Fruit fly (Drosophila melanogaster): ENCODE measurements around the gene wol.

Gene wol

DNA sequence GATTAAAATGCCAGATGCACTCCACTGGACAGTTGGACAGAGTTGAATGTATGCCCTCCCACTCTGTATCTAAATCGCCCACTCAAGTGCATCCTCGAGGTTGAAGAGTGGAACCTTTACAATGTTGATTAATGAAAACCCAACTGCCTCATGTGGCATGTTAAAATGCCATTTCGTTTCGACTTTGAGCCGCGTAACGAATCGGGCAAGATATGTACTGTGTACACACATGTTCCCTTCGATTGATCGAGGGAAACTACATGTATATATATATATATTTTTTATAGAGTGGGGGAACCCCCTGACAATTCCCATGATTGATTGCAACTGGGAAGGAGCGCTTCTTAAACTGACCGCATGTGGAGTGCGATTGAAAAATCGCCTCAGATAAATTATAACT lies 14.7 kb downstream of the wol start:
- TF ChIP-seq CG34367 (tag; optimal IDR thresholded peaks at IDR 0.05) (no peak), fd96Ca (GFP tag; IDR thresholded peaks at IDR 0.05) (no peak), EcR (GFP tag; optimal IDR thresholded peaks at IDR 0.05) (no peak), CG8159 (tag; optimal IDR thresholded peaks at IDR 0.05) (no peak), CG14655 (GFP tag; optimal IDR thresholded peaks at IDR 0.05) (no peak), CG13204 (GFP tag; optimal IDR thresholded peaks at IDR 0.05) (no peak), CG10348 (GFP tag; IDR thresholded peaks at IDR 0.05) (no peak), Snoo (tag; optimal IDR thresholded peaks at IDR 0.05) (no peak), CG15710 (tag; optimal IDR thresholded peaks at IDR 0.05) (no peak), rn (GFP tag; IDR thresholded peaks at IDR 0.05) (no peak), CG9948 (tag; optimal IDR thresholded peaks at IDR 0.05) (no peak), gl (tag; optimal IDR thresholded peaks at IDR 0.05) (no peak), Pif1A (GFP tag; optimal IDR thresholded peaks at IDR 0.05) (no peak), CG4496 (GFP tag; IDR thresholded peaks at IDR 0.05) (no peak)

- TF ChIP-seq CG15710 (tag; optimal IDR thresholded peaks at IDR 0.05) (no peak), gl (tag; optimal IDR thresholded peaks at IDR 0.05) (no peak), CG10348 (GFP tag; IDR thresholded peaks at IDR 0.05) (no peak), EcR (GFP tag; optimal IDR thresholded peaks at IDR 0.05) (peak; percentile 87), CG14655 (GFP tag; optimal IDR thresholded peaks at IDR 0.05) (no peak), fd96Ca (GFP tag; IDR thresholded peaks at IDR 0.05) (no peak), CG4496 (GFP tag; IDR thresholded peaks at IDR 0.05) (no peak)
Observed at dm6 chr2L:8286595-8286994, 16.2 kb downstream of the wol start.

dm6 chr2L:8284913-8285619 lies 17.7 kb downstream of the wol start:
- no peak for TF ChIP-seq Snoo (tag; optimal IDR thresholded peaks at IDR 0.05)
- no peak for TF ChIP-seq CG4496 (GFP tag; IDR thresholded peaks at IDR 0.05)
- TF ChIP-seq rn (GFP tag; IDR thresholded peaks at IDR 0.05): no peak
- no peak for TF ChIP-seq CG13204 (GFP tag; optimal IDR thresholded peaks at IDR 0.05)
- no peak for TF ChIP-seq D1 (tag; optimal IDR thresholded peaks at IDR 0.05)
- TF ChIP-seq Pif1B (GFP tag; optimal IDR thresholded peaks at IDR 0.05): no peak
- no peak for TF ChIP-seq CG8159 (tag; optimal IDR thresholded peaks at IDR 0.05)
- TF ChIP-seq CG8301 (tag; optimal IDR thresholded peaks at IDR 0.05): no peak
- no peak for TF ChIP-seq CG14655 (GFP tag; optimal IDR thresholded peaks at IDR 0.05)
- no peak for TF ChIP-seq Pif1A (GFP tag; optimal IDR thresholded peaks at IDR 0.05)
- TF ChIP-seq CG9948 (tag; optimal IDR thresholded peaks at IDR 0.05): no peak
- TF ChIP-seq gl (tag; optimal IDR thresholded peaks at IDR 0.05): no peak
- no peak for TF ChIP-seq fd96Ca (GFP tag; IDR thresholded peaks at IDR 0.05)
- no peak for TF ChIP-seq CG17806 (tag; optimal IDR thresholded peaks at IDR 0.05)
- no peak for TF ChIP-seq CG15710 (tag; optimal IDR thresholded peaks at IDR 0.05)
- TF ChIP-seq CG34367 (tag; optimal IDR thresholded peaks at IDR 0.05): no peak
- no peak for TF ChIP-seq EcR (GFP tag; optimal IDR thresholded peaks at IDR 0.05)
- no peak for TF ChIP-seq CG12605 (GFP tag; IDR thresholded peaks at IDR 0.05)
- no peak for TF ChIP-seq Ets98B (GFP tag; IDR thresholded peaks at IDR 0.05)

DNA sequence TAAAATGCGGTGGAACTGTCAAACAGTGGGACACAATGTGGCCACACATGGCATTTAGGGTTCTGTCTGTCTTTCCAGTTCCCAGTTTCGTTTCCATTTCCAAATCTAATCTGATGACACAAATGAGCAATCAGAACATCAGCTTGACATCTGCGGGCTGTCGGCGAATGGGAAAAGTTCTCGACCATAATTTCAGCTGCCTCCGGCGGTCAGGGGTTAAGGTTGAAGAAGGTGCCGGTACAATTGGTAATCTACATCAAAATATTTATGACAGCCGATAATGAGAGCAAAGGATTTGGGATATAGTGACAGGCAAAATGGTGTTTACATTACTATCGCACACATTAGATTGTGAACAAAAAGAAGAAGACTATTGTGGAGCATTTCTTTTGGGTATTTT lies 20.9 kb downstream of the wol start:
- TF ChIP-seq CG10348 (GFP tag; IDR thresholded peaks at IDR 0.05): no peak
- TF ChIP-seq fd96Ca (GFP tag; IDR thresholded peaks at IDR 0.05): no peak
- TF ChIP-seq D1 (tag; optimal IDR thresholded peaks at IDR 0.05): no peak
- no peak for TF ChIP-seq CG12605 (GFP tag; IDR thresholded peaks at IDR 0.05)
- no peak for TF ChIP-seq Pif1B (GFP tag; optimal IDR thresholded peaks at IDR 0.05)
- TF ChIP-seq CG15710 (tag; optimal IDR thresholded peaks at IDR 0.05): no peak
- TF ChIP-seq rn (GFP tag; IDR thresholded peaks at IDR 0.05): no peak
- no peak for TF ChIP-seq CG4496 (GFP tag; IDR thresholded peaks at IDR 0.05)
- TF ChIP-seq EcR (GFP tag; optimal IDR thresholded peaks at IDR 0.05): no peak
- no peak for TF ChIP-seq Pif1A (GFP tag; optimal IDR thresholded peaks at IDR 0.05)
- no peak for TF ChIP-seq gl (tag; optimal IDR thresholded peaks at IDR 0.05)
- no peak for TF ChIP-seq CG13204 (GFP tag; optimal IDR thresholded peaks at IDR 0.05)
- TF ChIP-seq CG32121 (GFP tag; IDR thresholded peaks at IDR 0.05): no peak
- TF ChIP-seq Ets98B (GFP tag; IDR thresholded peaks at IDR 0.05): no peak

DNA sequence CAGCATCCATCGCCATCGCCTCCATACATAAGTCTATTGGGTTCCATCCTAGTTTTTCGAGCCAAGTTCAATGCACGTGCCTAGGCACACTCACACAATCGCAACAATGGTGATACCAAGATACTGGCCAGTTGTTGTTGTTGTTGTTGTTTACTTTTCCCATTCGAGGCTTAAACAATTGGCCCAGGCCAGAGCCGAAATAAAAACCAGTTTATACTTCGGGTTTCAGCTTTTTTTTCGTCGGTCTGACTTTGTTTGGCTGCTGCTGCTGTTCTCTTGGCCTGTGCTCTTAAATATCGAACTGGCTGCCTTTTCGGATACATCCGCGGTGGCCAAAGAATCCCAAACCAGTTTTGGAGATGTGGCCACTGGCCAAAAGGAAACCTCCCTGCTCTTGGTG lies 22.6 kb downstream of the wol start:
- TF ChIP-seq rn (GFP tag; IDR thresholded peaks at IDR 0.05) (no peak), EcR (GFP tag; optimal IDR thresholded peaks at IDR 0.05) (peak; percentile 90), CG12605 (GFP tag; IDR thresholded peaks at IDR 0.05) (no peak), fd96Ca (GFP tag; IDR thresholded peaks at IDR 0.05) (no peak)

DNA sequence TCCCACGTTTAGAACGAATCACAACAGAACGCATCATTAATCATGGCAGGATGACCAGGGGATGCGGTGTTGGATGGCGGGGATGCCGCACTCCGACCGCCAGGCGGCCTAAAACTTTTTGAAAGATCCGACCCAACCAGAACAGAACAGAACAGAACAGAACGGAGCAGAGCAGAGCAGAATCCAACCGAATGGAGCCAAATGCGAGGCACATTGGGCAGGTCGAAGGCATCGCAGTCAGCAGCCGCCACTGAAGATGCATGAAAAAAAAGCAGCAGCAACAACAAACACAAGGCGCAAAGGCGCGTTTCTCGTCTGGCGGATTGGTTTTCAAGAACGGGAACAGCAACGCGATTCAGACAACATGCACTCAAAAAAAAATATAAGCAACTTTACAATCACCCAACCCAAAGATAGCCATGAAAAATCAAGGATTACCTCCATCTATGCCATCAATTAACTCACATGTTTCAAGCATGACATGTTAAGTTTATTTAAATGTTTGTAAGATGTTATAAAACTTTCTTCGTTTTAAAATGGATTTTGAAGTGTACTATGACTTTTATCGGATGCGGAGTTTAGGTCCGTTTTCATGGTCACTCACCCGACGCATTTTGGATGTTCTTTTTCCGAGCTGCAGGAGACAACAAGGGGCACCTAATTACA lies 23.3 kb downstream of the wol start:
- TF ChIP-seq CG15710 (tag; optimal IDR thresholded peaks at IDR 0.05) (peak; percentile 91), Pif1B (GFP tag; optimal IDR thresholded peaks at IDR 0.05) (peak; percentile 92), CG4496 (GFP tag; IDR thresholded peaks at IDR 0.05) (peak; percentile 86), Ets98B (GFP tag; IDR thresholded peaks at IDR 0.05) (peak; percentile 77), CG17806 (tag; optimal IDR thresholded peaks at IDR 0.05) (peak; percentile 94), Pif1A (GFP tag; optimal IDR thresholded peaks at IDR 0.05) (peak; percentile 92), CG13204 (GFP tag; optimal IDR thresholded peaks at IDR 0.05) (peak; percentile 82), CG14655 (GFP tag; optimal IDR thresholded peaks at IDR 0.05) (peak; percentile 94), rn (GFP tag; IDR thresholded peaks at IDR 0.05) (peak; percentile 60; the same call in 1 of the 2 replicates), CG10348 (GFP tag; IDR thresholded peaks at IDR 0.05) (no peak), CG8159 (tag; optimal IDR thresholded peaks at IDR 0.05) (peak; percentile 93), gl (tag; optimal IDR thresholded peaks at IDR 0.05) (peak; percentile 88), CG9948 (tag; optimal IDR thresholded peaks at IDR 0.05) (peak; percentile 92), CG32121 (GFP tag; IDR thresholded peaks at IDR 0.05) (no peak), CG12605 (GFP tag; IDR thresholded peaks at IDR 0.05) (peak; percentile 77; the same call in 1 of the 2 replicates), CG8301 (tag; optimal IDR thresholded peaks at IDR 0.05) (peak; percentile 91), CG34367 (tag; optimal IDR thresholded peaks at IDR 0.05) (peak; percentile 93), EcR (GFP tag; optimal IDR thresholded peaks at IDR 0.05) (peak; percentile 72), Snoo (tag; optimal IDR thresholded peaks at IDR 0.05) (peak; percentile 92), fd96Ca (GFP tag; IDR thresholded peaks at IDR 0.05) (peak; percentile 85), D1 (tag; optimal IDR thresholded peaks at IDR 0.05) (peak; percentile 66)
